Worm (Caenorhabditis elegans) whole organism, early embryonic: ENCODE measurements around the gene nspb-6.

Experiments
- B0310.2 ChIP-seq: sonication (generic microtip); optimal IDR thresholded peaks from 2 replicates; lab custom pipeline; 2016; ENCODE audit warnings: mild to moderate bottlenecking, missing genetic modification characterization, missing compliant biosample characterization
- ama-1 ChIP-seq: fragments of 150-350 bp; optimal IDR thresholded peaks from 2 replicates; lab custom pipeline; 2014
- ceh-13 ChIP-seq: fragments of 200-800 bp; sonication (Bioruptor generic); optimal IDR thresholded peaks from 2 replicates; lab custom pipeline; 2018; ENCODE audit warnings: mild to moderate bottlenecking, missing genetic modification characterization, missing compliant biosample characterization
- flt-1 ChIP-seq: fragments of 200-800 bp; sonication (Bioruptor generic); IDR thresholded peaks from 2 replicates; pipeline ENCODE4 v1.3.6; 2022; ENCODE audit warnings: missing genetic modification characterization, missing compliant biosample characterization
- hmg-4 ChIP-seq: fragments of 200-800 bp; sonication (Bioruptor generic); optimal IDR thresholded peaks from 2 replicates; lab custom pipeline; 2018; ENCODE audit warnings: mild to moderate bottlenecking, missing genetic modification characterization, missing compliant biosample characterization
- sea-1 ChIP-seq: fragments of 200-800 bp; sonication (Bioruptor generic); conservative IDR thresholded peaks from 2 replicates; pipeline ENCODE4 v1.3.6; 2022; ENCODE audit warnings: missing genetic modification characterization, missing compliant biosample characterization
- tbx-11 ChIP-seq: fragments of 200-800 bp; sonication (Bioruptor generic); IDR thresholded peaks from 2 replicates; pipeline ENCODE4 v1.3.6; 2022; ENCODE audit warnings: missing genetic modification characterization, missing compliant biosample characterization
- tbx-37 ChIP-seq: fragments of 200-800 bp; sonication (Bioruptor generic); conservative IDR thresholded peaks from 2 replicates; pipeline ENCODE4 v1.3.6; 2022; ENCODE audit warnings: missing genetic modification reagents, missing genetic modification characterization, missing compliant biosample characterization
- tra-4 ChIP-seq: sonication (generic microtip); optimal IDR thresholded peaks from 2 replicates; lab custom pipeline; 2017; ENCODE audit warnings: missing genetic modification characterization, missing compliant biosample characterization

- TF ChIP-seq hmg-4 (GFP tag; lab: Kevin White, UChicago), result no peak
- no peak for TF ChIP-seq flt-1 (GFP tag; lab: Robert Waterston, UW)
- no peak for TF ChIP-seq ama-1 (lab: Kevin White, UChicago)
- no peak for TF ChIP-seq ceh-13 (GFP tag; lab: Kevin White, UChicago)
- no peak for TF ChIP-seq tbx-37 (GFP tag; lab: Robert Waterston, UW)
- TF ChIP-seq tra-4, result no peak
- no peak for TF ChIP-seq tbx-11 (GFP tag; lab: Robert Waterston, UW)
- TF ChIP-seq B0310.2 (tag; lab: Kevin White, UChicago), result no peak
- TF ChIP-seq sea-1 (GFP tag; lab: Robert Waterston, UW), result no peak
These were observed 35.1 kb downstream of the nspb-6 start, which contains the start of gene lin-33 for ce11 chrIV:5930345-5930744.
